Worm (Caenorhabditis elegans) whole organism, late embryonic: ENCODE measurements around the gene tbx-43.

ENCODE experiments used
- hlh-8 ChIP-seq: sonication (generic microtip); optimal IDR thresholded peaks from 2 replicates; lab custom pipeline; 2016; ENCODE audit warnings: missing genotype, missing genetic modification characterization, missing compliant biosample characterization
- pha-4 ChIP-seq: fragments of 150-350 bp; optimal IDR thresholded peaks from 2 replicates; lab custom pipeline; 2018; ENCODE audit warnings: missing biosample characterization, missing genetic modification reagents, missing genetic modification characterization
- pqm-1 ChIP-seq: sonication (generic microtip); optimal IDR thresholded peaks from 2 replicates; lab custom pipeline; 2016; ENCODE audit warnings: missing genetic modification characterization, missing compliant biosample characterization
- unc-3 ChIP-seq, 2 experiments: fragments of 200-800 bp in 1 of 2; sonication (Bioruptor generic) in 1 of 2; sonication (generic microtip) in 1 of 2; conservative IDR thresholded peaks in 1 of 2; optimal IDR thresholded peaks in 1 of 2; 2 replicates each; pipeline versions ENCODE4 v1.3.6 to Lab custom; 2016 to 2022; ENCODE audit warnings: missing compliant biosample characterization in 2 of 2, missing genetic modification characterization in 2 of 2, missing genetic modification reagents in 1 of 2

DNA sequence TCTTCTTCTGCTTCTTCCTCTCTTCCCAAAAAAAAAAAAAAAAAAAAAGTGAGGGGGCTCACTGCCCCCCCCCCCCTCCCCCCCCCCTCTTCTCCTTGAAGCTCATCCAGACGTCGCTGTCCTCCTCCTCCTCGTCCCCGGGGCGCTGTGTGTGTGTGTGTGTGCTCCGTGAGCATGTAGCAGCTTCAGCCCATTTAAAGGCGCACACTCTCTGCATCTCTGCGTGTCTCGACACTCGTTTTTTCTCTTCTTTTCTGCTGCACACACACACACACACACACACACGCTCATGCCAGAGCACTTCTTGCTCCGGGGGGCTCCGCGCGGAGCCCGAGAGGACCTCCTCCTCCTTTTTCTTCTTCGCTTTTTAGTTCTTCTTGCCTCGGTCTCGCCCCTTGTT, 15.9 kb upstream of the tbx-43 start:
- TF ChIP-seq pha-4 (tag; lab: Kevin White, UChicago) = no peak
- TF ChIP-seq unc-3 (GFP tag; conservative IDR thresholded peaks at IDR 0.05; lab: Robert Waterston, UW) = no peak
- TF ChIP-seq unc-3 (tag; optimal IDR thresholded peaks at IDR 0.05; lab: Kevin White, UChicago) = no peak
- no peak for TF ChIP-seq pqm-1 (tag; lab: Kevin White, UChicago)
- no peak for TF ChIP-seq hlh-8 (tag; lab: Kevin White, UChicago)
